Fruit fly (Drosophila melanogaster): ENCODE data around the gene hop.

The hop gene

DNA sequence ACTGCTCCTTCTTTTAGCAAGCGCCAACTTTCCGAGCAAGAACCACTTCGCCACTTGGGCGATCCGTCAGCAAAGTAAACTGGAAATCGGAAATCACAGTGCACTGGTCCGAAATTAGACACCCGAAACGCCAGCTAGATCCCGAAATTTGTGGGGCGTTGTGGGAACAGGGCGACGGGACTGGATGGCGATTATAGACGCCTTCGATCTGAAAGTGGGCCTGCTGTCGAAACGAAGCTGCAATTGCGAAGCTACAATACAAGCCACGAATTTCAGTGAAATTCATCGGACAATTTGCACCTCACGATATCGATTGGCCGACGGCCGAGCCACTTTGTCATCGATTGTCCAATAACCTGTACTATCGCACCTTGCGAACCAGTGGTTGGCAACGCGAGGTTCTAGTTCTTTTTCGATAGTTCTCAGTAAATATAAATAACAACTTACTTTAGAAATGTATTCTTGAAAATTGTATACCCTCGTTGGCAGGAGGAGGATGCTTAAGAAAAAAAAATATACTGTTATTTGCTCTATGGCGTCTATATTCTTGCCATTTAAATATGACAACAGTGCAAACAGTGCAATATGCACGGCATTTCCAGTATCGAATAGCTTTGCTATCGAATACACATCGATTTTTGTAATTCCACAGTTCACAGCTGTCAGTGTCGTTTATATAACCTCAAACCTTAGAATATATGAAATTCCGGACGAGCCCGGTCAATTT lies at the start of gene hop, which contains the start of gene Tim8:
Gene hop, minus strand, starts transcription at position 316 of the 727 bp plus-strand sequence.
Gene Tim8, plus strand, starts transcription at position 663 of the 727 bp plus-strand sequence.
- peak; percentile 66 for TF ChIP-seq achi (GFP tag; optimal IDR thresholded peaks at IDR 0.05)
- TF ChIP-seq Eip75B (GFP tag; optimal IDR thresholded peaks at IDR 0.05): no peak
- no peak for TF ChIP-seq esn (GFP tag; optimal IDR thresholded peaks at IDR 0.05)
- peak; percentile 8 for TF ChIP-seq Eip78C (GFP tag)
- TF ChIP-seq CG10669 (GFP tag; optimal IDR thresholded peaks at IDR 0.05): no peak
- TF ChIP-seq Hr4 (GFP tag; optimal IDR thresholded peaks at IDR 0.05): no peak
- no peak for TF ChIP-seq CG6854 (GFP tag; optimal IDR thresholded peaks at IDR 0.05)
- TF ChIP-seq spab (GFP tag; optimal IDR thresholded peaks at IDR 0.05): no peak
- no peak for TF ChIP-seq Eip93F (GFP tag; optimal IDR thresholded peaks at IDR 0.05)
- TF ChIP-seq fkh (GFP tag; optimal IDR thresholded peaks at IDR 0.05): peak; percentile 76

DNA sequence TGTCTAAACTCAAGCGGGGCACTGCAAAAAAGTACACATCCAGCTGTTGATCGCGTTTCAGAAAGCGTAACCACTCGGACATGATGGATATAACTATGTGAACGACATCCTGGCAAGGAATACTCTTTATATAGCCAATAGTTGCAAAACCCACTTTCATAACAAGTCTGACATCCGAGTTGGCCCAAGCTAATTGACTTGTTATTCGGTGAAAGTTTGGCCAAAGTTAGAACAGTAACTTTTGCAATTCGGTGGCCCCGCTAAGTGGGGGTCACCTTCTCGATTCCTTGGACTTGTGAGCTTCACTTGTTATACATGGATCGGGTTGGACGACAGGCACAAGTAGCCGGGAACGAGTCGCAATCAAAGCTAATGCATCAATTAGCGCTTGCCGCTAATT lies 49.4 kb upstream of the hop start, which contains the start of the genes Gr10a and Or10a:
Gene Gr10a, minus strand, starts transcription at position 101 of the 400 bp plus-strand sequence.
Gene Or10a, minus strand, starts transcription at position 101 of the 400 bp plus-strand sequence.
- TF ChIP-seq pdm3 (GFP tag; optimal IDR thresholded peaks at IDR 0.05) (no peak), CG16779 (tag; optimal IDR thresholded peaks at IDR 0.05) (no peak), topi (GFP tag; optimal IDR thresholded peaks at IDR 0.05) (no peak), lz (GFP tag; optimal IDR thresholded peaks at IDR 0.05) (no peak), CG3032 (tag; optimal IDR thresholded peaks at IDR 0.05) (no peak), CG34406 (GFP tag; optimal IDR thresholded peaks at IDR 0.05) (no peak), Sox14 (GFP tag; optimal IDR thresholded peaks at IDR 0.05) (no peak), CG7368 (GFP tag; optimal IDR thresholded peaks at IDR 0.05) (no peak), dac (GFP tag; optimal IDR thresholded peaks at IDR 0.05) (no peak), CG9139 (GFP tag; optimal IDR thresholded peaks at IDR 0.05) (no peak), CG10669 (GFP tag; optimal IDR thresholded peaks at IDR 0.05) (no peak), Smox (GFP tag; optimal IDR thresholded peaks at IDR 0.05) (no peak), OdsH (GFP tag; optimal IDR thresholded peaks at IDR 0.05) (no peak), CG3919 (GFP tag; optimal IDR thresholded peaks at IDR 0.05) (no peak), cyc (GFP tag; optimal IDR thresholded peaks at IDR 0.05) (no peak), ss (GFP tag; optimal IDR thresholded peaks at IDR 0.05) (no peak)

dm6 chrX:11413090-11413489 lies 45.2 kb upstream of the hop start, which contains the start of gene Gr10b:
Gene Gr10b (minus strand): TSS chrX:11413190.
- TF ChIP-seq CG6163 (GFP tag; IDR thresholded peaks at IDR 0.05): no peak
- TF ChIP-seq CG3032 (tag; optimal IDR thresholded peaks at IDR 0.05): no peak
- TF ChIP-seq ss (GFP tag; optimal IDR thresholded peaks at IDR 0.05): no peak
- TF ChIP-seq CG8319 (GFP tag; optimal IDR thresholded peaks at IDR 0.05): no peak
- no peak for TF ChIP-seq Blimp-1 (GFP tag; optimal IDR thresholded peaks at IDR 0.05)
- TF ChIP-seq Smox (GFP tag; optimal IDR thresholded peaks at IDR 0.05): no peak

dm6 chrX:11409647-11410046 lies 41.7 kb upstream of the hop start, which contains the start of gene CG15196:
Gene CG15196 (plus strand): TSS chrX:11409947.
- TF ChIP-seq CG6163 (GFP tag; IDR thresholded peaks at IDR 0.05): no peak
- no peak for TF ChIP-seq CG6276 (GFP tag; optimal IDR thresholded peaks at IDR 0.05)
- TF ChIP-seq fd85E (GFP tag; optimal IDR thresholded peaks at IDR 0.05): no peak
- TF ChIP-seq CG34406 (GFP tag; optimal IDR thresholded peaks at IDR 0.05): no peak
- TF ChIP-seq salr (GFP tag; optimal IDR thresholded peaks at IDR 0.05): no peak
- no peak for TF ChIP-seq Sox102F (GFP tag; optimal IDR thresholded peaks at IDR 0.05)
- TF ChIP-seq CG11762 (GFP tag; optimal IDR thresholded peaks at IDR 0.05; ENCODE audit: insufficient read depth): no peak
- no peak for TF ChIP-seq Met (GFP tag; optimal IDR thresholded peaks at IDR 0.05)
- TF ChIP-seq CG8119 (GFP tag; IDR thresholded peaks at IDR 0.05): no peak

Data from whole organism, prepupa.